Worm (Caenorhabditis elegans) whole organism, young adult: ENCODE results near the gene mltn-13.
A peak's percentile ranks its signal among the peaks of the same experiment; 100 is the strongest.

Experiments
- F37B4.10 ChIP-seq: fragments of 200-800 bp; sonication (Bioruptor generic); IDR thresholded peaks from 2 replicates; pipeline ENCODE4 v1.3.6; 2022; ENCODE audit warnings: missing genetic modification characterization, missing compliant biosample characterization
- Y53G8AR.9 ChIP-seq: fragments of 200-800 bp; sonication (Bioruptor generic); conservative IDR thresholded peaks from 2 replicates; pipeline ENCODE4 v1.3.6; 2022; ENCODE audit warnings: missing genetic modification reagents, missing genetic modification characterization, missing compliant biosample characterization
- atf-7 ChIP-seq: sonication (generic microtip); optimal IDR thresholded peaks from 2 replicates; lab custom pipeline; 2017; ENCODE audit warnings: mild to moderate bottlenecking, missing genetic modification characterization, missing compliant biosample characterization
- dox-1 ChIP-seq: fragments of 200-800 bp; sonication (Bioruptor generic); IDR thresholded peaks from 2 replicates; pipeline ENCODE4 v1.3.6; 2022; ENCODE audit warnings: missing genetic modification reagents, missing genetic modification characterization, missing compliant biosample characterization
- lin-35 ChIP-seq, 3 experiments: fragments of 150-350 bp in 2 of 3; sonication (generic microtip) in 1 of 3; optimal IDR thresholded peaks; 2 replicates each; lab custom pipeline; 2014 to 2018; ENCODE audit warnings: missing biosample characterization in 3 of 3, missing genetic modification characterization in 3 of 3, missing genetic modification reagents in 3 of 3

- TF ChIP-seq lin-35 (GFP tag; optimal IDR thresholded peaks at IDR 0.05; lab: Kevin White, UChicago) = peak in 1 of 3 experiments; percentile 73
- TF ChIP-seq Y53G8AR.9 (GFP tag; lab: Robert Waterston, UW) = peak; percentile 58; the same call in 1 of the 2 replicates
- no peak for TF ChIP-seq F37B4.10
- TF ChIP-seq atf-7 = peak; percentile 41
- no peak; the same call in 1 of the 2 replicates for TF ChIP-seq dox-1 (GFP tag; lab: Robert Waterston, UW)
These were observed 52.9 kb downstream of the mltn-13 start for ce11 chrX:4395073-4395850.
